Fruit fly (Drosophila melanogaster): ENCODE results near the gene dmt.

The dmt gene

DNA sequence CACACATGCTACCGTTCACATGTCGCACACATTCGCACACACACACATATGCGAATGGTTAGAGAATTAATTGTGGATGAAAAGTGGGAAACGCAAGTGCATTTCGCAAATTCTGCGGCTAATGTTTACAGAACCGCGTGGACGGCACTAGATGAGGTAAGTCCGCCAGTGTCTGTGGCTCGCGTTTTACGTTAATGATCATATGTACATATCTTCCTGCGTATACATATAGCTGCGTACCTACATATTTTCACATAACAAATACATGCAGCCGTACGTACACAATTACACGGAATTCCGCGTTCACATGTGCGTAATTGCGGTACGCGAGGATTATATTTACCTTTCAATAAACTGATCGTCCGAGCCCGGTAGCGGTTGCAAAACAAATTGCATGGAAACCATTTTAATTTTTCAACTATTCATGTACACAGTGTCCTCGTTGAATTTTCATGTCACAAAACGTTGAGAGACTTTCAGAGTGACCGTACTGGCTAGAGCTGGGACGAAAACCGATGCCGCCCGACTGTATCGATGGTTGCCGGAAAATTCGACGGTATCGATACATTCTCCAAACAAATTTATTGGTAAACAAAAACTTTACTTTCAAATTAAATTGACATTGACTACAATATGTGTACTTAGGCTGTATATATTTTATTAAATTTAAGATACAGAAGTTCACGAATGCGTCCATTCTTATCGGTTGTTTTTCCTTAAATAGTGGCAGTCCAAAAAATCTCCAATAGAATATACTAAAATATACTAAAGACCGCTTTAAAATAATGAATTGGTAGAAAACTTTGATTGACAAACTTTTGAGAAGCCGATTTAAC is 14.4 kb downstream of the dmt start, which contains the start of gene hyd (continued):
- TF ChIP-seq CG32767 (GFP tag; IDR thresholded peaks at IDR 0.05) (no peak), cato (GFP tag; optimal IDR thresholded peaks at IDR 0.05; ENCODE audit: borderline replicate concordance) (no peak), prd (optimal IDR thresholded peaks at IDR 0.05) (no peak), prd (GFP tag; IDR thresholded peaks at IDR 0.05) (no peak), CG18262 (tag; optimal IDR thresholded peaks at IDR 0.05) (no peak), CG13624 (GFP tag; optimal IDR thresholded peaks at IDR 0.05) (peak; percentile 19), CG8388 (GFP tag; optimal IDR thresholded peaks at IDR 0.05) (no peak), CG6791 (GFP tag; IDR thresholded peaks at IDR 0.05; ENCODE audit: partially characterized antibody) (peak; percentile 88), CG6272 (GFP tag; IDR thresholded peaks at IDR 0.05) (no peak; the same call in none of the 2 replicates), fru (optimal IDR thresholded peaks at IDR 0.05) (no peak), crc (GFP tag; optimal IDR thresholded peaks at IDR 0.05) (no peak), HLH4C (GFP tag; IDR thresholded peaks at IDR 0.05; ENCODE audit: partially characterized antibody) (peak; percentile 84), Hmx (GFP tag; optimal IDR thresholded peaks at IDR 0.05) (no peak), Opbp (GFP tag; IDR thresholded peaks at IDR 0.05; ENCODE audit: partially characterized antibody) (peak; percentile 87), Vsx1 (GFP tag; optimal IDR thresholded peaks at IDR 0.05) (no peak), CG10959 (GFP tag; IDR thresholded peaks at IDR 0.05) (no peak), Max (GFP tag; optimal IDR thresholded peaks at IDR 0.05) (no peak), toy (GFP tag; IDR thresholded peaks at IDR 0.05) (no peak), trem (tag; optimal IDR thresholded peaks at IDR 0.05) (peak; percentile 97), MTF-1 (GFP tag; optimal IDR thresholded peaks at IDR 0.05; ENCODE audit: borderline replicate concordance) (no peak), CG31224 (GFP tag; IDR thresholded peaks at IDR 0.05) (no peak), kah (GFP tag; optimal IDR thresholded peaks at IDR 0.05) (no peak), CG4424 (GFP tag; optimal IDR thresholded peaks at IDR 0.05) (peak; percentile 2), ab (GFP tag; optimal IDR thresholded peaks at IDR 0.05) (no peak), pb (GFP tag; optimal IDR thresholded peaks at IDR 0.05) (no peak), nmo (GFP tag; optimal IDR thresholded peaks at IDR 0.05) (peak; percentile 62), Neu2 (GFP tag; optimal IDR thresholded peaks at IDR 0.05; ENCODE audit: borderline replicate concordance) (no peak), zfh2 (GFP tag; optimal IDR thresholded peaks at IDR 0.05) (no peak), shn (GFP tag; optimal IDR thresholded peaks at IDR 0.05) (no peak), inv (GFP tag; IDR thresholded peaks at IDR 0.05; ENCODE audit: partially characterized antibody) (peak; percentile 79), CG12236 (GFP tag; optimal IDR thresholded peaks at IDR 0.05) (no peak), ewg (GFP tag; optimal IDR thresholded peaks at IDR 0.05) (no peak), Usf (GFP tag; optimal IDR thresholded peaks at IDR 0.05) (no peak), eve (GFP tag; optimal IDR thresholded peaks at IDR 0.05) (no peak), HLHmδ (GFP tag; optimal IDR thresholded peaks at IDR 0.05) (no peak), CG10267 (tag; optimal IDR thresholded peaks at IDR 0.05) (peak; percentile 43), CG2712 (tag; optimal IDR thresholded peaks at IDR 0.05) (no peak), tna (GFP tag; IDR thresholded peaks at IDR 0.05; ENCODE audit: partially characterized antibody) (peak; percentile 77)

DNA sequence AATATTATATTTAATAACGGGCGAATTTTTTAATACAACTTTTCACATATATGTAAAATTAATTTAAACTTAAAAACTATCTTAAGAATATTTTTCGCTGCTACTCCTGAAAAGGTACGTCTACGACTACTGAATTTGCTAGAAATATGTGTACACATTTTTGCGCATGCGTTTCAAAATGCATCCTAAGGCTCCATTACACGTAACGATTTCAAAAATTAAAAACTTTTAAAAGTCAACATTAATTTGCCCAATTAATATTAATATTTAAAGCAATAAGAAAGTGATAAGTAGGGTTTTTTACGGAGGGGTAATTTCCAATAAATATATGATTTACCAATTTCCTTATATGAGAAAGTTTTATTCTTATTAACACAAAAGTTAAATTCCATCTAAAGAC is 19.8 kb downstream of the dmt start, which contains the start of gene FoxP:
FoxP (minus strand) TSS at position 89 of the 400 bp plus-strand sequence.
- TF ChIP-seq CG14710 (tag; optimal IDR thresholded peaks at IDR 0.05) (peak; percentile 25), ewg (GFP tag; optimal IDR thresholded peaks at IDR 0.05) (peak; percentile 88), PHDP (tag; optimal IDR thresholded peaks at IDR 0.05) (peak; percentile 19), Bgb (GFP tag; IDR thresholded peaks at IDR 0.05; ENCODE audit: partially characterized antibody) (no peak), CG18764 (GFP tag; optimal IDR thresholded peaks at IDR 0.05) (peak; percentile 61), klu (GFP tag; IDR thresholded peaks at IDR 0.05) (no peak), CG10979 (tag; optimal IDR thresholded peaks at IDR 0.05) (peak; percentile 24), CG32532 (GFP tag; IDR thresholded peaks at IDR 0.05) (no peak), her (GFP tag; optimal IDR thresholded peaks at IDR 0.05) (no peak), gem (tag; optimal IDR thresholded peaks at IDR 0.05) (peak; percentile 46), phol (tag; optimal IDR thresholded peaks at IDR 0.05) (peak; percentile 24), CG30020 (tag; optimal IDR thresholded peaks at IDR 0.05) (peak; percentile 62), CG13424 (tag; optimal IDR thresholded peaks at IDR 0.05) (peak; percentile 47)
